Worm (Caenorhabditis elegans) whole organism, young adult: ENCODE data around the gene Y57G11C.14.

Experiments
- F39B2.1 ChIP-seq: fragments of 200-800 bp; sonication (Bioruptor generic); IDR thresholded peaks from 2 replicates; pipeline ENCODE4 v1.3.6; 2022; ENCODE audit warnings: missing genetic modification reagents, missing genetic modification characterization, missing compliant biosample characterization
- F49E8.2 ChIP-seq: sonication (generic microtip); optimal IDR thresholded peaks from 3 replicates; lab custom pipeline; 2017; ENCODE audit warnings: missing genetic modification characterization, mild to moderate bottlenecking, missing compliant biosample characterization, antibody characterized with exemption, moderate library complexity; ENCODE audit not compliant: insufficient read depth
- bed-2 ChIP-seq: fragments of 200-800 bp; sonication (Bioruptor generic); IDR thresholded peaks from 2 replicates; pipeline ENCODE4 v1.3.6; 2022; ENCODE audit warnings: missing genetic modification reagents, missing genetic modification characterization, missing compliant biosample characterization
- ceh-58 ChIP-seq: fragments of 200-800 bp; sonication (Bioruptor generic); IDR thresholded peaks from 2 replicates; pipeline ENCODE4 v1.3.6; 2022; ENCODE audit warnings: missing genetic modification characterization, missing compliant biosample characterization
- let-526 ChIP-seq: fragments of 200-800 bp; sonication (Bioruptor generic); IDR thresholded peaks from 2 replicates; pipeline ENCODE4 v1.3.6; 2022; ENCODE audit warnings: missing genetic modification reagents, missing genetic modification characterization, missing compliant biosample characterization
- mel-28 ChIP-seq: sonication (generic microtip); optimal IDR thresholded peaks from 2 replicates; lab custom pipeline; 2016; ENCODE audit warnings: borderline replicate concordance, mild to moderate bottlenecking, missing genetic modification characterization, missing compliant biosample characterization
- nhr-90 ChIP-seq: sonication (generic microtip); optimal IDR thresholded peaks from 2 replicates; lab custom pipeline; 2016; ENCODE audit warnings: missing genotype, mild to moderate bottlenecking, missing genetic modification characterization, missing compliant biosample characterization
- pha-4 ChIP-seq: fragments of 150-350 bp; sonication (generic microtip); optimal IDR thresholded peaks from 2 replicates; lab custom pipeline; 2014; ENCODE audit warnings: missing biosample characterization, missing genetic modification reagents, missing genetic modification characterization
- snpc-4 ChIP-seq, 5 experiments: fragments of 150-350 bp in 1 of 5; sonication (generic microtip) in 4 of 5; optimal IDR thresholded peaks; 2 replicates each; lab custom pipeline; 2014 to 2018; ENCODE audit warnings: missing genetic modification characterization in 5 of 5, missing biosample characterization in 3 of 5, antibody characterized with exemption in 2 of 5, mild to moderate bottlenecking in 2 of 5, missing compliant biosample characterization in 2 of 5, missing genotype in 2 of 5, moderate library complexity in 2 of 5, missing genetic modification reagents in 1 of 5
- ztf-18 ChIP-seq: sonication (generic microtip); optimal IDR thresholded peaks from 2 replicates; lab custom pipeline; 2016; ENCODE audit warnings: missing genotype, mild to moderate bottlenecking, missing genetic modification characterization, missing compliant biosample characterization
- ztf-25 ChIP-seq: fragments of 200-800 bp; sonication (Bioruptor generic); IDR thresholded peaks from 2 replicates; pipeline ENCODE4 v1.3.6; 2022; ENCODE audit warnings: missing genetic modification reagents, missing genetic modification characterization, missing compliant biosample characterization

DNA sequence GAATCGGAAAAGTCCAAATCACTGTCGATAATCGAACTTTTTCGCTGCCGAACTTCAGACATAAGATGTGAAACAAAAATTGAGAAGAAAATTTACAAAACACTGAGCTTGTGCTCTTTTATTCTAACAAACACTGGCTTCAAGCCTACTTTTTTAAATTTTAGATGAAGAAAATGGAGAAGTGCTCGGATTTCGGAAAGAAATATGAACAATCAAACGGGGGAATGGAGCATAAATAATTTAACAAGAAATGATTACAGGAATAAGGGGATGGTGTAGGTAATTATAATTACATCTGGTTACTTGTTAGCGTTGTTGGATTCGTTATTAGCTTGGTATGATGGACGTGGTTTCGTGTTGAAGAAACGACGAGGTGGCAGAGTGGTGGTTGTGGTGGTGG, 27.8 kb upstream of the Y57G11C.14 start, which contains the start of gene degl-1:
- TF ChIP-seq mel-28 (tag; lab: Kevin White, UChicago) (no peak), F49E8.2 (no peak), pha-4 (no peak), ztf-18 (tag; lab: Kevin White, UChicago) (no peak), bed-2 (GFP tag; lab: Robert Waterston, UW) (no peak), ztf-25 (GFP tag; lab: Robert Waterston, UW) (no peak), ceh-58 (GFP tag; lab: Robert Waterston, UW) (no peak), nhr-90 (tag; lab: Kevin White, UChicago) (no peak), snpc-4 (GFP tag; optimal IDR thresholded peaks at IDR 0.05; lab: Kevin White, UChicago) (no peak), snpc-4 (tag; optimal IDR thresholded peaks at IDR 0.05; lab: Kevin White, UChicago) (no peak), F39B2.1 (GFP tag; lab: Robert Waterston, UW) (no peak), let-526 (no peak)
